Worm (Caenorhabditis elegans) whole organism, L4 larva: Measurements from ENCODE around the gene nhr-104.

Experiments used
- ama-1 ChIP-seq: fragments of 150-350 bp; optimal IDR thresholded peaks from 2 replicates; lab custom pipeline; 2014; ENCODE audit warnings: inconsistent platforms, mixed read lengths
- ceh-28 ChIP-seq: fragments of 150-350 bp; optimal IDR thresholded peaks from 2 replicates; lab custom pipeline; 2014; ENCODE audit warnings: missing biosample characterization, missing genetic modification reagents, missing genetic modification characterization
- ceh-32 ChIP-seq: sonication (generic microtip); optimal IDR thresholded peaks from 2 replicates; lab custom pipeline; 2016; ENCODE audit warnings: mild to moderate bottlenecking, missing genetic modification characterization, missing compliant biosample characterization; ENCODE audit not compliant: poor library complexity
- daf-16 ChIP-seq, 3 experiments: sonication (generic microtip); optimal IDR thresholded peaks; 2 replicates each; lab custom pipeline; 2016 to 2017; ENCODE audit warnings: missing genetic modification characterization in 3 of 3, missing genetic modification reagents in 3 of 3, mild to moderate bottlenecking in 2 of 3, missing compliant biosample characterization in 2 of 3, missing biosample characterization in 1 of 3, moderate library complexity in 1 of 3
- dmd-6 ChIP-seq: fragments of 200-800 bp; sonication (Bioruptor generic); IDR thresholded peaks from 2 replicates; pipeline ENCODE4 v1.3.6; 2022; ENCODE audit warnings: missing genetic modification reagents, missing genetic modification characterization, missing compliant biosample characterization
- egl-27 ChIP-seq: sonication (generic microtip); optimal IDR thresholded peaks from 3 replicates; lab custom pipeline; 2017; ENCODE audit warnings: missing biosample characterization, missing genetic modification reagents, missing genetic modification characterization
- nhr-237 ChIP-seq: sonication (generic microtip); optimal IDR thresholded peaks from 2 replicates; lab custom pipeline; 2017; ENCODE audit warnings: missing biosample characterization, missing genetic modification characterization
- nhr-48 ChIP-seq: sonication (generic microtip); optimal IDR thresholded peaks from 2 replicates; lab custom pipeline; 2016; ENCODE audit warnings: mild to moderate bottlenecking, missing genetic modification characterization, missing compliant biosample characterization
- skn-1 ChIP-seq: fragments of 150-350 bp; optimal IDR thresholded peaks from 2 replicates; lab custom pipeline; 2014; ENCODE audit warnings: missing biosample characterization, missing genetic modification characterization
- snpc-4 ChIP-seq: fragments of 150-350 bp; optimal IDR thresholded peaks from 2 replicates; lab custom pipeline; 2014; ENCODE audit warnings: missing biosample characterization, missing genetic modification characterization
- unc-39 ChIP-seq: sonication (generic microtip); optimal IDR thresholded peaks from 2 replicates; lab custom pipeline; 2017; ENCODE audit warnings: missing biosample characterization, missing genetic modification characterization
- zag-1 ChIP-seq: fragments of 150-350 bp; optimal IDR thresholded peaks from 2 replicates; lab custom pipeline; 2014; ENCODE audit warnings: missing biosample characterization, missing genetic modification characterization

- TF ChIP-seq ceh-32 (tag; lab: Kevin White, UChicago) (no peak), zag-1 (no peak), nhr-237 (no peak), ama-1 (lab: Kevin White, UChicago) (no peak), unc-39 (tag; lab: Kevin White, UChicago) (no peak), skn-1 (no peak), daf-16 (GFP tag; optimal IDR thresholded peaks at IDR 0.05; lab: Kevin White, UChicago) (no peak), daf-16 (tag; optimal IDR thresholded peaks at IDR 0.05; lab: Kevin White, UChicago) (no peak), snpc-4 (no peak), egl-27 (tag; lab: Kevin White, UChicago) (no peak), ceh-28 (tag; lab: Kevin White, UChicago) (no peak), nhr-48 (tag; lab: Kevin White, UChicago) (no peak), dmd-6 (GFP tag; lab: Robert Waterston, UW) (no peak)
Measured at ce11 chrIV:4802494-4802893, 14.0 kb upstream of the nhr-104 start, which contains the start of gene dpf-7.
